Fruit fly (Drosophila melanogaster) whole organism, embryonic: ENCODE results near the gene aln.

Experiments used
- B-H2 ChIP-seq: fragments of 200-800 bp; sonication (Bioruptor generic); optimal IDR thresholded peaks from 2 replicates; lab custom pipeline; 2018; ENCODE audit warnings: missing biosample characterization, mild to moderate bottlenecking, missing genetic modification characterization
- BtbVII ChIP-seq: fragments of 200-800 bp; sonication (Bioruptor generic); optimal IDR thresholded peaks from 3 replicates; lab custom pipeline; 2017; ENCODE audit warnings: missing biosample characterization, mild to moderate bottlenecking, missing genetic modification characterization
- CG10543 ChIP-seq: fragments of 200-800 bp; sonication (Bioruptor generic); optimal IDR thresholded peaks from 3 replicates; lab custom pipeline; 2017; ENCODE audit warnings: missing biosample characterization, mild to moderate bottlenecking, missing genetic modification characterization, moderate library complexity
- CG12155 ChIP-seq: fragments of 200-800 bp; sonication (Bioruptor generic); optimal IDR thresholded peaks from 3 replicates; lab custom pipeline; 2016; ENCODE audit warnings: missing biosample characterization, missing genetic modification characterization
- CG12219 ChIP-seq: fragments of 200-800 bp; sonication (Bioruptor generic); optimal IDR thresholded peaks from 3 replicates; lab custom pipeline; 2018; ENCODE audit warnings: missing biosample characterization, mild to moderate bottlenecking, missing genetic modification characterization
- CG12769 ChIP-seq: fragments of 200-800 bp; sonication (Bioruptor generic); optimal IDR thresholded peaks from 2 replicates; lab custom pipeline; 2019; ENCODE audit warnings: missing biosample characterization, mild to moderate bottlenecking, missing genetic modification characterization, moderate library complexity
- CG14441 ChIP-seq: fragments of 200-800 bp; sonication (Bioruptor generic); IDR thresholded peaks from 2 replicates; pipeline ENCODE4 v1.3.6; 2022; ENCODE audit warnings: missing biosample characterization, missing genetic modification characterization
- CG14710 ChIP-seq: fragments of 200-800 bp; sonication (Bioruptor generic); optimal IDR thresholded peaks from 3 replicates; lab custom pipeline; 2019; ENCODE audit warnings: missing biosample characterization, mild to moderate bottlenecking, missing genetic modification characterization, moderate library complexity
- CG1529 ChIP-seq: fragments of 200-800 bp; sonication (Bioruptor generic); optimal IDR thresholded peaks from 3 replicates; lab custom pipeline; 2018; ENCODE audit warnings: missing biosample characterization, missing genetic modification characterization
- CG15601 ChIP-seq: fragments of 200-800 bp; sonication (Bioruptor generic); optimal IDR thresholded peaks from 3 replicates; lab custom pipeline; 2019; ENCODE audit warnings: missing biosample characterization, mild to moderate bottlenecking, missing genetic modification characterization, moderate library complexity
- CG17385 ChIP-seq: fragments of 200-800 bp; sonication (Bioruptor generic); optimal IDR thresholded peaks from 3 replicates; lab custom pipeline; 2018; ENCODE audit warnings: missing biosample characterization, mild to moderate bottlenecking, missing genetic modification characterization
- CG2678 ChIP-seq: fragments of 200-800 bp; sonication (Bioruptor generic); optimal IDR thresholded peaks from 3 replicates; lab custom pipeline; 2019; ENCODE audit warnings: missing biosample characterization, mild to moderate bottlenecking, missing genetic modification characterization, moderate library complexity
- CG32532 ChIP-seq: fragments of 200-800 bp; sonication (Bioruptor generic); IDR thresholded peaks from 2 replicates; pipeline ENCODE4 v1.3.6; 2022; ENCODE audit warnings: missing biosample characterization, missing genetic modification characterization
- CG3838 ChIP-seq: fragments of 200-800 bp; sonication (Bioruptor generic); optimal IDR thresholded peaks from 3 replicates; lab custom pipeline; 2016; ENCODE audit warnings: missing biosample characterization, missing genetic modification characterization
- CG5953 ChIP-seq: fragments of 200-800 bp; sonication (Bioruptor generic); IDR thresholded peaks from 2 replicates; pipeline ENCODE4 v1.3.6; 2022; ENCODE audit warnings: missing biosample characterization, missing genetic modification characterization
- CG7839 ChIP-seq: fragments of 200-800 bp; sonication (Bioruptor generic); optimal IDR thresholded peaks from 3 replicates; lab custom pipeline; 2018; ENCODE audit warnings: missing biosample characterization, mild to moderate bottlenecking, missing genetic modification characterization, moderate library complexity
- CG7987 ChIP-seq: fragments of 200-800 bp; sonication (Bioruptor generic); optimal IDR thresholded peaks from 2 replicates; lab custom pipeline; 2018; ENCODE audit warnings: missing biosample characterization, mild to moderate bottlenecking, missing genetic modification characterization, moderate library complexity
- CG8089 ChIP-seq: fragments of 200-800 bp; sonication (Bioruptor generic); optimal IDR thresholded peaks from 3 replicates; lab custom pipeline; 2016; ENCODE audit warnings: missing biosample characterization, missing genetic modification characterization
- CG8924 ChIP-seq: fragments of 200-800 bp; optimal IDR thresholded peaks from 3 replicates; lab custom pipeline; 2019; ENCODE audit warnings: missing biosample characterization, mild to moderate bottlenecking, missing genetic modification characterization, moderate library complexity
- Deaf1 ChIP-seq: fragments of 200-800 bp; optimal IDR thresholded peaks from 3 replicates; lab custom pipeline; 2019; ENCODE audit warnings: missing biosample characterization, mild to moderate bottlenecking, missing genetic modification characterization, moderate library complexity
- Doc2 ChIP-seq: fragments of 200-800 bp; sonication (Bioruptor generic); IDR thresholded peaks from 2 replicates; pipeline ENCODE4 v1.3.6; 2022; ENCODE audit warnings: missing biosample characterization, missing genetic modification characterization
- HLH3B ChIP-seq: fragments of 200-800 bp; sonication (Bioruptor generic); IDR thresholded peaks from 2 replicates; pipeline ENCODE4 v1.3.6; 2022; ENCODE audit warnings: missing biosample characterization, missing genetic modification characterization
- Jarid2 ChIP-seq: fragments of 200-800 bp; sonication (Bioruptor generic); optimal IDR thresholded peaks from 3 replicates; lab custom pipeline; 2017; ENCODE audit warnings: mild to moderate bottlenecking, missing biosample characterization, missing genetic modification reagents, missing genetic modification characterization
- Med ChIP-seq: fragments of 200-800 bp; sonication (Bioruptor generic); peaks from one replicate; lab custom pipeline; 2016; ENCODE audit warnings: missing biosample characterization, missing genetic modification characterization, mild to moderate bottlenecking, inconsistent platforms, moderate library complexity
- Oaz ChIP-seq: fragments of 200-800 bp; sonication (Bioruptor generic); IDR thresholded peaks from 2 replicates; pipeline ENCODE4 v1.3.6; 2022; ENCODE audit warnings: missing biosample characterization, missing genetic modification characterization
- Rfx ChIP-seq: fragments of 200-800 bp; sonication (Bioruptor generic); IDR thresholded peaks from 2 replicates; pipeline ENCODE4 v1.3.6; 2022; ENCODE audit warnings: missing biosample characterization, missing genetic modification characterization
- YL-1 ChIP-seq: fragments of 200-800 bp; sonication (Bioruptor generic); optimal IDR thresholded peaks from 3 replicates; lab custom pipeline; 2017; ENCODE audit warnings: missing biosample characterization, mild to moderate bottlenecking, missing genetic modification characterization
- cad ChIP-seq: fragments of >200 bp; optimal IDR thresholded peaks from 2 replicates; lab custom pipeline; 2017; ENCODE audit warnings: missing biosample characterization, missing genetic modification characterization
- crc ChIP-seq: fragments of 200-800 bp; sonication (Bioruptor generic); optimal IDR thresholded peaks from 2 replicates; lab custom pipeline; 2016; ENCODE audit warnings: missing biosample characterization, missing genetic modification characterization
- grn ChIP-seq: fragments of 200-800 bp; sonication (Bioruptor generic); optimal IDR thresholded peaks from 3 replicates; lab custom pipeline; 2017; ENCODE audit warnings: missing biosample characterization, missing genetic modification characterization
- hbn ChIP-seq: fragments of 200-800 bp; sonication (Bioruptor generic); IDR thresholded peaks from 2 replicates; pipeline ENCODE4 v1.3.6; 2022; ENCODE audit warnings: missing biosample characterization, missing genetic modification characterization; ENCODE audit not compliant: partially characterized antibody
- kni ChIP-seq: fragments of 200-800 bp; sonication (Bioruptor generic); optimal IDR thresholded peaks from 3 replicates; lab custom pipeline; 2017; ENCODE audit warnings: mild to moderate bottlenecking, missing biosample characterization, missing genetic modification reagents, missing genetic modification characterization
- nau ChIP-seq: fragments of 200-800 bp; sonication (Bioruptor generic); optimal IDR thresholded peaks from 3 replicates; lab custom pipeline; 2017; ENCODE audit warnings: missing biosample characterization, mild to moderate bottlenecking, missing genetic modification characterization, missing genetic modification reagents
- nerfin-2 ChIP-seq: fragments of 200-800 bp; sonication (Bioruptor generic); IDR thresholded peaks from 2 replicates; pipeline ENCODE4 v1.3.6; 2022; ENCODE audit warnings: missing biosample characterization, missing genetic modification characterization; ENCODE audit not compliant: partially characterized antibody
- rib ChIP-seq: fragments of 200-800 bp; sonication (Bioruptor generic); IDR thresholded peaks from 2 replicates; pipeline ENCODE4 v1.3.6; 2022; ENCODE audit warnings: missing biosample characterization, missing genetic modification characterization
- sd ChIP-seq: fragments of 200-800 bp; sonication (Bioruptor generic); optimal IDR thresholded peaks from 3 replicates; lab custom pipeline; 2018; ENCODE audit warnings: missing biosample characterization, mild to moderate bottlenecking, missing genetic modification characterization, moderate library complexity
- sug ChIP-seq: fragments of 200-800 bp; optimal IDR thresholded peaks from 2 replicates; lab custom pipeline; 2019; ENCODE audit warnings: missing biosample characterization, mild to moderate bottlenecking, missing genetic modification characterization, moderate library complexity
- tll ChIP-seq, 2 experiments: fragments of 200-800 bp in 1 of 2; fragments of >200 bp in 1 of 2; sonication (Bioruptor generic) in 1 of 2; optimal IDR thresholded peaks; 2 replicates each; lab custom pipeline; 2017 to 2019; ENCODE audit warnings: missing biosample characterization in 2 of 2, missing genetic modification characterization in 2 of 2, mild to moderate bottlenecking in 1 of 2, moderate library complexity in 1 of 2
- trh ChIP-seq: fragments of 200-800 bp; sonication (Bioruptor generic); optimal IDR thresholded peaks from 2 replicates; lab custom pipeline; 2016; ENCODE audit warnings: missing biosample characterization, missing genetic modification characterization
- zen2 ChIP-seq: fragments of 200-800 bp; sonication (Bioruptor generic); IDR thresholded peaks from 3 replicates; pipeline ENCODE4 v1.3.6; 2022; ENCODE audit warnings: missing biosample characterization, missing genetic modification characterization; ENCODE audit not compliant: partially characterized antibody

The aln gene

DNA sequence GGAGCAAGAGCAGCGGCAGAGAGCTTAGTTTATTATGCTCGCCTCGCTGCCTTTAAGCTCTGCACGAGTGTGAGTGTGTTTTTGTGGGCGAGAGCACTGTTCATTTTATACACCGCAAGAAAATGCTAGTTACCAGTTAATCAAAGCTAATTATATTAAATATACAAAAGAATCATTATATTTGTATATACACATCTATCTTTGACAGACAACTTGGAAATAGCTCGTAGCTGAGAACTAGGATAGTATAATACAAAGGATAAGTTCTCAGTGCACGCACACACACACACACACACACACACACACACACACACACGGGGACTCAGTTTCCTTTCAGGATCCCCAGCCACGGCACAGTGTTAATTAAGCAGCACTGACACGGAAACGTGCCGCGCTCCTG, 17.2 kb downstream of the aln start (continued):
- TF ChIP-seq HLH3B, result no peak
- TF ChIP-seq B-H2 (GFP tag; lab: Kevin White, UChicago), result no peak
- no peak for TF ChIP-seq CG12155 (GFP tag; lab: Kevin White, UChicago)
- peak; percentile 40; the same call in 1 of the 2 replicates for TF ChIP-seq Rfx
- no peak for TF ChIP-seq nau (GFP tag; lab: Kevin White, UChicago)
- TF ChIP-seq Jarid2 (GFP tag; lab: Kevin White, UChicago), result no peak
- 0 out of 2 replicates have a peak, but pooled peaks have one; percentile 5 for TF ChIP-seq CG14441
- TF ChIP-seq CG17385 (GFP tag; lab: Kevin White, UChicago), result peak; percentile 5

DNA sequence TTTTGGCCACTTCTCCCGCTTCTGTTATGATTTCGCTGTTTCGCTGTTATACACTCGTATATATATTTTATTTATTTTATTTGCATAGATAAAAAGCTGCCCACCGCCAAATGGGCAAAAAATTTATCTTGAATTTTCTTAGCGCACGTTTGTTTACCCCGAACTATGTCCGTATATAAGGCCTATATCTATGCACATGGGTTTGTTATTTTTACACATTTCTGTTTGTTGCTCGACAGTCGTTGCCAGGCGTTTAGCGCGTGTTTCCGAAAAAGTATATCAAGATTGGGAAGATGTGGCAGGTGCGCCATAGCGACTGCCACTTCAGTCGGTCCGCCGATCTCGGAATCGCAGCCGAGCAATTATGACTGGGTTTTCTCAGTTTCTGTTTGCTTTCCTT, 26.1 kb downstream of the aln start:
- TF ChIP-seq BtbVII (GFP tag; lab: Kevin White, UChicago) (peak; percentile 7), CG7839 (tag; lab: Kevin White, UChicago) (no peak), CG8089 (GFP tag; lab: Kevin White, UChicago) (no peak), Oaz (GFP tag; lab: Robert Waterston, UW) (no peak), zen2 (no peak), CG3838 (no peak), hbn (GFP tag; lab: Robert Waterston, UW) (no peak), Doc2 (no peak), sd (tag; lab: Kevin White, UChicago) (peak; percentile 64), rib (GFP tag; lab: Robert Waterston, UW) (0 out of 2 replicates have a peak, but pooled peaks have one; percentile 16), nerfin-2 (GFP tag; lab: Robert Waterston, UW) (no peak), CG12219 (no peak), sug (tag; lab: Kevin White, UChicago) (no peak), tll (GFP tag; optimal IDR thresholded peaks at IDR 0.05; lab: Kevin White, UChicago) (no peak), CG12769 (tag; lab: Kevin White, UChicago) (peak; percentile 77), crc (GFP tag; lab: Kevin White, UChicago) (no peak), kni (GFP tag; lab: Kevin White, UChicago) (no peak), CG10543 (GFP tag; lab: Kevin White, UChicago) (peak; percentile 31), CG8924 (no peak), CG2678 (tag; lab: Kevin White, UChicago) (no peak), YL-1 (GFP tag; lab: Kevin White, UChicago) (no peak), CG15601 (tag; lab: Kevin White, UChicago) (no peak), cad (GFP tag; lab: Kevin White, UChicago) (no peak), grn (GFP tag; lab: Kevin White, UChicago) (no peak), CG1529 (GFP tag; lab: Kevin White, UChicago) (no peak), Med (GFP tag; lab: Kevin White, UChicago) (peak; percentile 9), CG14710 (tag; lab: Kevin White, UChicago) (no peak), CG5953 (GFP tag; lab: Robert Waterston, UW) (no peak), trh (GFP tag; lab: Kevin White, UChicago) (no peak), Deaf1 (tag; lab: Kevin White, UChicago) (peak; percentile 12), CG7987 (peak; percentile 25), CG32532 (no peak)
